Worm (Caenorhabditis elegans): ENCODE measurements around the gene ubh-2.

DNA sequence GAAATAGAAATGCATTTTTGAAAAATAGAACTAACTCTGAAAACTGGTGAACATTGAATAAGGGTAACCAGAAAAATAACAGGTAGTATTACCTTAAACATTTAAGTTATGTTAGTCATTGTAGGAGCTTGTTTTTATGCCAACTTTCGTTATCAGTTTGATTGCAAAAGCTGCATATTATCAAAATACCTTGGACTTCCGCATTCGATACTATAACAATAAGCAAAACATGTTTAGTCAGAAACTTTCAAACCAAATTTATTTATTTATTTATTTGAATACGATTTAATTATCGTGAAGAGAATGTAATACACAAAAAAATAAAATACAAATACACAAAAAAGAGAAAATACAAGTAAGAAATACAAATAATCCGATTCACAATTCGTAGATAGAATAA lies 44.7 kb upstream of the ubh-2 start, which contains the start of gene K04A8.19:
- no peak for TF ChIP-seq flt-1 (GFP tag; IDR thresholded peaks at IDR 0.05)
- TF ChIP-seq B0310.2 (tag; optimal IDR thresholded peaks at IDR 0.05) = no peak
- TF ChIP-seq ceh-13 (GFP tag; optimal IDR thresholded peaks at IDR 0.05) = no peak
- TF ChIP-seq ama-1 (optimal IDR thresholded peaks at IDR 0.05) = no peak
- TF ChIP-seq hmg-4 (GFP tag; optimal IDR thresholded peaks at IDR 0.05) = no peak
- no peak for TF ChIP-seq tbx-37 (GFP tag; conservative IDR thresholded peaks at IDR 0.05)
